Worm (Caenorhabditis elegans) whole organism, L2 larva: Measurements from ENCODE around the gene F01F1.14.

Experiments used
- C34F6.9 ChIP-seq: fragments of 150-350 bp; optimal IDR thresholded peaks from 2 replicates; lab custom pipeline; 2014; ENCODE audit warnings: missing biosample characterization, missing genetic modification characterization
- F13H6.1 ChIP-seq: sonication (generic microtip); optimal IDR thresholded peaks from 2 replicates; lab custom pipeline; 2016; ENCODE audit warnings: missing genetic modification characterization, missing compliant biosample characterization
- R02D3.7 ChIP-seq: fragments of 150-350 bp; optimal IDR thresholded peaks from 2 replicates; lab custom pipeline; 2014; ENCODE audit warnings: missing biosample characterization, missing genetic modification characterization
- Y55F3AM.14 ChIP-seq: fragments of 200-800 bp; sonication (Bioruptor generic); optimal IDR thresholded peaks from 2 replicates; lab custom pipeline; 2018; ENCODE audit warnings: mild to moderate bottlenecking, missing genetic modification characterization, missing compliant biosample characterization
- ZK546.5 ChIP-seq: sonication (generic microtip); optimal IDR thresholded peaks from 2 replicates; lab custom pipeline; 2017; ENCODE audit warnings: missing biosample characterization, missing genetic modification characterization
- alr-1 ChIP-seq: fragments of 150-350 bp; optimal IDR thresholded peaks from 2 replicates; lab custom pipeline; 2014; ENCODE audit warnings: missing biosample characterization, missing genetic modification characterization
- aly-2 ChIP-seq: fragments of 150-350 bp; optimal IDR thresholded peaks from 2 replicates; lab custom pipeline; 2014; ENCODE audit warnings: missing biosample characterization, missing genetic modification characterization
- ama-1 ChIP-seq: fragments of 150-350 bp; optimal IDR thresholded peaks from 2 replicates; lab custom pipeline; 2018; ENCODE audit warnings: inconsistent platforms
- blmp-1 ChIP-seq: sonication (generic microtip); optimal IDR thresholded peaks from 2 replicates; lab custom pipeline; 2017; ENCODE audit warnings: missing genetic modification characterization, mild to moderate bottlenecking, missing compliant biosample characterization, antibody characterized with exemption, moderate library complexity; ENCODE audit not compliant: insufficient read depth
- ceh-16 ChIP-seq: fragments of 150-350 bp; optimal IDR thresholded peaks from 2 replicates; lab custom pipeline; 2014; ENCODE audit warnings: missing biosample characterization, missing genetic modification characterization
- ceh-82 ChIP-seq: fragments of 150-350 bp; optimal IDR thresholded peaks from 2 replicates; lab custom pipeline; 2014; ENCODE audit warnings: missing biosample characterization, missing genetic modification characterization
- crh-2 ChIP-seq: sonication (generic microtip); optimal IDR thresholded peaks from 2 replicates; lab custom pipeline; 2017; ENCODE audit warnings: missing biosample characterization, missing genetic modification characterization
- egl-27 ChIP-seq: sonication (generic microtip); optimal IDR thresholded peaks from 3 replicates; lab custom pipeline; 2017; ENCODE audit warnings: missing biosample characterization, missing genetic modification reagents, missing genetic modification characterization
- elt-1 ChIP-seq: fragments of 150-350 bp; optimal IDR thresholded peaks from 2 replicates; lab custom pipeline; 2014; ENCODE audit warnings: missing biosample characterization, missing genetic modification characterization
- elt-3 ChIP-seq: sonication (generic microtip); optimal IDR thresholded peaks from 2 replicates; lab custom pipeline; 2017; ENCODE audit warnings: missing biosample characterization, missing genetic modification characterization
- fos-1 ChIP-seq: fragments of 150-350 bp; optimal IDR thresholded peaks from 2 replicates; lab custom pipeline; 2014; ENCODE audit warnings: missing biosample characterization, missing genetic modification characterization
- gmeb-1 ChIP-seq: fragments of 150-350 bp; optimal IDR thresholded peaks from 2 replicates; lab custom pipeline; 2014; ENCODE audit warnings: missing biosample characterization, missing genetic modification characterization
- lin-11 ChIP-seq: fragments of 150-350 bp; sonication (generic microtip); optimal IDR thresholded peaks from 2 replicates; lab custom pipeline; 2014; ENCODE audit warnings: missing biosample characterization, missing genetic modification characterization, inconsistent platforms, mixed read lengths
- lin-13 ChIP-seq: fragments of 150-350 bp; optimal IDR thresholded peaks from 2 replicates; lab custom pipeline; 2014; ENCODE audit warnings: missing biosample characterization, missing genetic modification reagents, missing genetic modification characterization
- lin-39 ChIP-seq: fragments of 150-350 bp; optimal IDR thresholded peaks from 2 replicates; lab custom pipeline; 2014; ENCODE audit warnings: missing biosample characterization, missing genetic modification reagents, missing genetic modification characterization
- lsy-2 ChIP-seq, 2 experiments: fragments of 150-350 bp in 1 of 2; sonication (generic microtip) in 1 of 2; optimal IDR thresholded peaks; 2 replicates each; lab custom pipeline; 2014 to 2017; ENCODE audit warnings: missing biosample characterization in 2 of 2, missing genetic modification characterization in 2 of 2
- mab-5 ChIP-seq: fragments of 150-350 bp; optimal IDR thresholded peaks from 2 replicates; lab custom pipeline; 2014; ENCODE audit warnings: missing biosample characterization, missing genetic modification characterization
- mbf-1 ChIP-seq: sonication (generic microtip); optimal IDR thresholded peaks from 2 replicates; lab custom pipeline; 2017; ENCODE audit warnings: missing biosample characterization, missing genetic modification characterization
- mdl-1 ChIP-seq, 2 experiments: fragments of 150-350 bp in 1 of 2; sonication (generic microtip) in 1 of 2; optimal IDR thresholded peaks; 2 replicates each; lab custom pipeline; 2017; ENCODE audit warnings: missing biosample characterization in 2 of 2, missing genetic modification characterization in 2 of 2
- nhr-10 ChIP-seq: sonication (generic microtip); optimal IDR thresholded peaks from 2 replicates; lab custom pipeline; 2017; ENCODE audit warnings: missing biosample characterization, missing genetic modification characterization
- nhr-12 ChIP-seq: fragments of 150-350 bp; optimal IDR thresholded peaks from 2 replicates; lab custom pipeline; 2014; ENCODE audit warnings: missing biosample characterization, missing genetic modification characterization
- nhr-129 ChIP-seq: fragments of 150-350 bp; optimal IDR thresholded peaks from 2 replicates; lab custom pipeline; 2014; ENCODE audit warnings: missing biosample characterization, missing genetic modification characterization
- nhr-21 ChIP-seq: fragments of 150-350 bp; optimal IDR thresholded peaks from 2 replicates; lab custom pipeline; 2014; ENCODE audit warnings: missing biosample characterization, missing genetic modification characterization
- nhr-237 ChIP-seq: fragments of 150-350 bp; optimal IDR thresholded peaks from 2 replicates; lab custom pipeline; 2014; ENCODE audit warnings: missing biosample characterization, missing genetic modification characterization
- nhr-25 ChIP-seq: fragments of 150-350 bp; sonication (generic microtip); optimal IDR thresholded peaks from 3 replicates; lab custom pipeline; 2014; ENCODE audit warnings: missing biosample characterization, missing genetic modification characterization
- nhr-6 ChIP-seq: fragments of 150-350 bp; optimal IDR thresholded peaks from 2 replicates; lab custom pipeline; 2014; ENCODE audit warnings: missing biosample characterization, missing genetic modification characterization
- nhr-77 ChIP-seq: fragments of 150-350 bp; optimal IDR thresholded peaks from 2 replicates; lab custom pipeline; 2014; ENCODE audit warnings: missing biosample characterization, missing genetic modification characterization
- peb-1 ChIP-seq: fragments of 150-350 bp; optimal IDR thresholded peaks from 2 replicates; lab custom pipeline; 2014; ENCODE audit warnings: missing biosample characterization, missing genetic modification characterization
- sem-4 ChIP-seq: fragments of 150-350 bp; optimal IDR thresholded peaks from 2 replicates; lab custom pipeline; 2014; ENCODE audit warnings: missing biosample characterization, missing genetic modification reagents, missing genetic modification characterization
- skn-1 ChIP-seq: sonication (generic microtip); optimal IDR thresholded peaks from 2 replicates; lab custom pipeline; 2017; ENCODE audit warnings: missing biosample characterization, missing genetic modification characterization
- sma-3 ChIP-seq: sonication (generic microtip); optimal IDR thresholded peaks from 2 replicates; lab custom pipeline; 2016; ENCODE audit warnings: missing genetic modification reagents, missing genetic modification characterization, missing compliant biosample characterization
- sma-9 ChIP-seq, 2 experiments: fragments of 150-350 bp in 1 of 2; sonication (generic microtip) in 1 of 2; optimal IDR thresholded peaks; 2 replicates each; lab custom pipeline; 2014 to 2016; ENCODE audit warnings: missing genetic modification characterization in 2 of 2, mild to moderate bottlenecking in 1 of 2, missing biosample characterization in 1 of 2, missing compliant biosample characterization in 1 of 2, missing genetic modification reagents in 1 of 2, moderate library complexity in 1 of 2
- snpc-4 ChIP-seq: fragments of 150-350 bp; optimal IDR thresholded peaks from 2 replicates; lab custom pipeline; 2014; ENCODE audit warnings: missing biosample characterization, missing genetic modification characterization
- unc-39 ChIP-seq: fragments of 150-350 bp; optimal IDR thresholded peaks from 2 replicates; lab custom pipeline; 2014; ENCODE audit warnings: missing biosample characterization, missing genetic modification characterization
- unc-55 ChIP-seq: fragments of 150-350 bp; sonication (generic microtip); optimal IDR thresholded peaks from 3 replicates; lab custom pipeline; 2014; ENCODE audit warnings: missing biosample characterization, missing genetic modification reagents, missing genetic modification characterization
- unc-62 ChIP-seq: fragments of 150-350 bp; optimal IDR thresholded peaks from 2 replicates; lab custom pipeline; 2014; ENCODE audit warnings: missing biosample characterization, missing genetic modification reagents, missing genetic modification characterization
- zag-1 ChIP-seq: fragments of 150-350 bp; optimal IDR thresholded peaks from 2 replicates; lab custom pipeline; 2014; ENCODE audit warnings: missing biosample characterization, missing genetic modification characterization
- ztf-1 ChIP-seq: fragments of 200-800 bp; sonication (Bioruptor generic); conservative IDR thresholded peaks from 2 replicates; pipeline ENCODE4 v1.3.6; 2022; ENCODE audit warnings: missing genetic modification characterization, missing compliant biosample characterization
- ztf-11 ChIP-seq: sonication (generic microtip); optimal IDR thresholded peaks from 2 replicates; lab custom pipeline; 2017; ENCODE audit warnings: missing biosample characterization, missing genetic modification characterization
- ztf-4 ChIP-seq: fragments of 150-350 bp; optimal IDR thresholded peaks from 2 replicates; lab custom pipeline; 2014; ENCODE audit warnings: missing biosample characterization, missing genetic modification characterization

The F01F1.14 gene

ce11 chrIII:5919799-5920387, 37.2 kb upstream of the F01F1.14 start, which contains the start of the genes tdo-2 and C28H8.2 (continued):
- peak; percentile 14 for TF ChIP-seq F13H6.1 (tag; lab: Kevin White, UChicago)
- peak; percentile 25 for TF ChIP-seq Y55F3AM.14 (GFP tag; lab: Kevin White, UChicago)
- no peak for TF ChIP-seq unc-39 (tag; lab: Kevin White, UChicago)
- no peak for TF ChIP-seq lin-11 (tag; lab: Kevin White, UChicago)
- peak; percentile 8 for TF ChIP-seq C34F6.9 (tag; lab: Kevin White, UChicago)
- TF ChIP-seq mbf-1: no peak
- peak; percentile 16 for TF ChIP-seq alr-1 (tag; lab: Kevin White, UChicago)
- TF ChIP-seq sma-9 (GFP tag; optimal IDR thresholded peaks at IDR 0.05; lab: Kevin White, UChicago): peak; percentile 90
- TF ChIP-seq sma-9 (tag; optimal IDR thresholded peaks at IDR 0.05; lab: Kevin White, UChicago): no peak
- TF ChIP-seq nhr-237 (tag; lab: Kevin White, UChicago): no peak
- TF ChIP-seq skn-1 (tag; lab: Kevin White, UChicago): no peak
- peak in 1 of 2 experiments; percentile 75 for TF ChIP-seq mdl-1 (tag; optimal IDR thresholded peaks at IDR 0.05; lab: Kevin White, UChicago)
- peak; percentile 92 for TF ChIP-seq nhr-21 (tag; lab: Kevin White, UChicago)
- TF ChIP-seq ztf-4 (tag; lab: Kevin White, UChicago): peak; percentile 28
- peak; percentile 56 for TF ChIP-seq crh-2 (tag; lab: Kevin White, UChicago)
- TF ChIP-seq nhr-129: peak; percentile 50
- peak; percentile 12 for TF ChIP-seq fos-1 (tag; lab: Kevin White, UChicago)
- peak; percentile 80 for TF ChIP-seq blmp-1

ce11 chrIII:5917365-5917958, 34.7 kb upstream of the F01F1.14 start:
- TF ChIP-seq ceh-82: no peak
- peak; percentile 89 for TF ChIP-seq skn-1 (tag; lab: Kevin White, UChicago)
- TF ChIP-seq ZK546.5: no peak
- TF ChIP-seq elt-3 (tag; lab: Kevin White, UChicago): no peak
- no peak for TF ChIP-seq unc-62 (GFP tag; lab: Kevin White, UChicago)
- peak; percentile 72 for TF ChIP-seq nhr-21 (tag; lab: Kevin White, UChicago)
- no peak for TF ChIP-seq ceh-16 (tag; lab: Kevin White, UChicago)
- peak in 1 of 2 experiments; percentile 41 for TF ChIP-seq lsy-2 (tag; optimal IDR thresholded peaks at IDR 0.05; lab: Kevin White, UChicago)
- TF ChIP-seq unc-55: no peak
- no peak for TF ChIP-seq snpc-4 (tag; lab: Kevin White, UChicago)
- TF ChIP-seq peb-1 (tag; lab: Kevin White, UChicago): no peak
- no peak for TF ChIP-seq blmp-1
- peak; percentile 4 for TF ChIP-seq nhr-25 (tag; lab: Kevin White, UChicago)
- peak; percentile 9 for TF ChIP-seq lin-13 (GFP tag; lab: Kevin White, UChicago)
- no peak for TF ChIP-seq ztf-11 (tag; lab: Kevin White, UChicago)
- TF ChIP-seq lin-39 (tag; lab: Kevin White, UChicago): no peak
- TF ChIP-seq lin-11 (tag; lab: Kevin White, UChicago): no peak
- no peak for TF ChIP-seq mbf-1
- no peak for TF ChIP-seq ztf-1
- no peak for TF ChIP-seq sma-9 (GFP tag; optimal IDR thresholded peaks at IDR 0.05; lab: Kevin White, UChicago)
- TF ChIP-seq sma-9 (tag; optimal IDR thresholded peaks at IDR 0.05; lab: Kevin White, UChicago): no peak
- TF ChIP-seq fos-1 (tag; lab: Kevin White, UChicago): peak; percentile 40
- no peak for TF ChIP-seq C34F6.9 (tag; lab: Kevin White, UChicago)
- no peak for TF ChIP-seq egl-27 (tag; lab: Kevin White, UChicago)
- TF ChIP-seq ztf-4 (tag; lab: Kevin White, UChicago): peak; percentile 26
- no peak for TF ChIP-seq nhr-6
- no peak for TF ChIP-seq alr-1 (tag; lab: Kevin White, UChicago)
- no peak for TF ChIP-seq unc-39 (tag; lab: Kevin White, UChicago)
- TF ChIP-seq nhr-12: no peak
- TF ChIP-seq gmeb-1 (tag; lab: Kevin White, UChicago): peak; percentile 50
- peak; percentile 20 for TF ChIP-seq F13H6.1 (tag; lab: Kevin White, UChicago)
- no peak for TF ChIP-seq nhr-77
- no peak for TF ChIP-seq nhr-237 (tag; lab: Kevin White, UChicago)
- TF ChIP-seq zag-1: no peak
- no peak for TF ChIP-seq nhr-129
- TF ChIP-seq aly-2: no peak
- no peak for TF ChIP-seq sem-4
- no peak for TF ChIP-seq elt-1
- peak; percentile 84 for TF ChIP-seq crh-2 (tag; lab: Kevin White, UChicago)
- no peak for TF ChIP-seq mab-5 (tag; lab: Kevin White, UChicago)
- no peak for TF ChIP-seq mdl-1 (tag; optimal IDR thresholded peaks at IDR 0.05; lab: Kevin White, UChicago)
- peak; percentile 14 for TF ChIP-seq ama-1
- TF ChIP-seq sma-3: peak; percentile 39
- TF ChIP-seq Y55F3AM.14 (GFP tag; lab: Kevin White, UChicago): no peak
- no peak for TF ChIP-seq nhr-10
- TF ChIP-seq R02D3.7: no peak
